Worm (Caenorhabditis elegans) whole organism, midembryonic: ENCODE results near the gene K10G6.9.

Experiments used
- T22C8.4 ChIP-seq: fragments of 200-800 bp; sonication (Bioruptor generic); IDR thresholded peaks from 2 replicates; pipeline ENCODE4 v1.3.6; 2022; ENCODE audit warnings: missing genetic modification characterization, missing compliant biosample characterization
- cog-1 ChIP-seq: sonication (generic microtip); optimal IDR thresholded peaks from 2 replicates; lab custom pipeline; 2016; ENCODE audit warnings: missing genetic modification characterization, missing compliant biosample characterization
- flt-1 ChIP-seq: fragments of 200-800 bp; sonication (Bioruptor generic); IDR thresholded peaks from 2 replicates; pipeline ENCODE4 v1.3.6; 2022; ENCODE audit warnings: missing genetic modification characterization, missing compliant biosample characterization
- klf-2 ChIP-seq: fragments of 200-800 bp; sonication (Bioruptor generic); conservative IDR thresholded peaks from 2 replicates; pipeline ENCODE4 v1.3.6; 2022; ENCODE audit warnings: missing genetic modification reagents, missing genetic modification characterization, missing compliant biosample characterization
- med-1 ChIP-seq: sonication (generic microtip); optimal IDR thresholded peaks from 2 replicates; lab custom pipeline; 2017; ENCODE audit warnings: missing genetic modification characterization, mild to moderate bottlenecking, missing compliant biosample characterization, antibody characterized with exemption, missing genetic modification reagents; ENCODE audit not compliant: insufficient read depth
- ref-1 ChIP-seq: fragments of 200-800 bp; sonication (Bioruptor generic); conservative IDR thresholded peaks from 2 replicates; pipeline ENCODE4 v1.3.6; 2022; ENCODE audit warnings: missing genetic modification reagents, missing genetic modification characterization, missing compliant biosample characterization
- tab-1 ChIP-seq: fragments of 200-800 bp; sonication (Bioruptor generic); IDR thresholded peaks from 2 replicates; pipeline ENCODE4 v1.3.6; 2022; ENCODE audit warnings: missing genetic modification characterization, missing compliant biosample characterization
- ztf-23 ChIP-seq: fragments of 200-800 bp; sonication (Bioruptor generic); IDR thresholded peaks from 2 replicates; pipeline ENCODE4 v1.3.6; 2022; ENCODE audit warnings: missing genetic modification reagents, missing genetic modification characterization, missing compliant biosample characterization
- ztf-29 ChIP-seq: fragments of 200-800 bp; sonication (Bioruptor generic); IDR thresholded peaks from 2 replicates; pipeline ENCODE4 v1.3.6; 2022; ENCODE audit warnings: missing genetic modification reagents, missing genetic modification characterization, missing compliant biosample characterization

Gene K10G6.9

DNA sequence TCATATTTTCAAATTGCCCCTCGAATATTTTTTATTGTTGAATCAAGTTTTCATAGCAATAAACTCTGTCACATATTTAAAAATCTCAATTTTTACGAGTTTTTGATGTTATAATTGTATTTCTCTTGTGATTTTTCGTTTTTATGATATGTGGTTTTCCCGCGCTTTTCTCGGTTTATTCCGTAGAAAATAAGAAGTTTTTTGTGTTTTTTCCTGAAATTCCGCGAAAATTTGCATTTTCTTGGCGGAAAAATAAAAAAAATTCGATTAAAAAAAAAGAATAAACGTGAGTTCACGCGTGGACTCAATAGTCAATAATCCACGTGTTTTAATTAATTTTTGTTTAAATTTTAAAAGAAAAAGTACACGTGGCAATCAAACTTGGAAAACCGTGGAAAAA lies 36.1 kb upstream of the K10G6.9 start:
- TF ChIP-seq T22C8.4 (no peak), cog-1 (no peak), flt-1 (no peak), ztf-29 (GFP tag; lab: Robert Waterston, UW) (no peak), tab-1 (GFP tag; lab: Robert Waterston, UW) (no peak), ref-1 (GFP tag; lab: Robert Waterston, UW) (no peak), med-1 (GFP tag; lab: Kevin White, UChicago) (no peak)

DNA sequence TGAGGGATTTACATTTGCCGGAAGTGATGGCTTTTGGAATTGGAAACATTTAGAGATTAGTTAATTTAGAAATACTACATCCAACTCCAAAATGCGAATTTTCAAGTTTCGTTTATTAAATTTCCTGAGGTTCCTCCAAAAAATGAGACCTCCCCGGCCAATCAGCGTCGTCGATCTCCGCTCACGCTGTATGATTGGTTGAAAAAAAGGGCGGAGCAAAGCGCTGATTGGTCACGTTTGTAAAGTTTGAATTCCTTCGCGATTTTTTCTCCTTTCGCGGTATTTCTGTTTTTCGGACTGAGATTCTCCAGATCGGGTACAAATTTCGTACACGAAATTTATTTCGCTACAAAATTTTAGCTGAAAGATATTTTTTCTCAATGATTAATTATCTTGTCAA lies 24.7 kb upstream of the K10G6.9 start:
- TF ChIP-seq ref-1 (GFP tag; lab: Robert Waterston, UW) = no peak
- no peak for TF ChIP-seq med-1 (GFP tag; lab: Kevin White, UChicago)
- TF ChIP-seq cog-1 = no peak
- no peak for TF ChIP-seq ztf-23 (GFP tag; lab: Robert Waterston, UW)
- no peak for TF ChIP-seq T22C8.4
- TF ChIP-seq ztf-29 (GFP tag; lab: Robert Waterston, UW) = no peak
- no peak for TF ChIP-seq flt-1
- TF ChIP-seq tab-1 (GFP tag; lab: Robert Waterston, UW) = no peak
- no peak for TF ChIP-seq klf-2 (GFP tag; lab: Robert Waterston, UW)

DNA sequence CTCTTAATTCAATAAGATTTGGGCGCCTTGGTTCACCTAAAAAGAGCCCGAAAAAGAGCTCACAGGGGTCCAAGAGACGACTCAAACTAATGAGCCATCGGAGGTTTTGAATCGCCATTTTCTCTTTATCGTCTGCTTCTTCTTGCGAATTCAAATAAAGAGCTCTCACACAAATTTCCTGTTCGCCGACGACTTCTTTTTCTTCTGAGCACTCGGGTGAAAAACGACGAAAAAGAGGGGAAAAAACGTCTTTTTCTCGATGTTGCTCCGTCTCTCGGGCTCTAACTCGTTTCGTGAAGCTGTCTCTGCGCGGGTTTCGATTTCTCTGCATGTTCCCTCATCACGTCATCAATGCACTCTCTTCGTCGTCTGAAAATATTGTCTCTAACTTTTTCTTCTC lies 23.6 kb upstream of the K10G6.9 start:
- TF ChIP-seq ztf-29 (GFP tag; lab: Robert Waterston, UW) (no peak), cog-1 (no peak), T22C8.4 (no peak), med-1 (GFP tag; lab: Kevin White, UChicago) (no peak)

DNA sequence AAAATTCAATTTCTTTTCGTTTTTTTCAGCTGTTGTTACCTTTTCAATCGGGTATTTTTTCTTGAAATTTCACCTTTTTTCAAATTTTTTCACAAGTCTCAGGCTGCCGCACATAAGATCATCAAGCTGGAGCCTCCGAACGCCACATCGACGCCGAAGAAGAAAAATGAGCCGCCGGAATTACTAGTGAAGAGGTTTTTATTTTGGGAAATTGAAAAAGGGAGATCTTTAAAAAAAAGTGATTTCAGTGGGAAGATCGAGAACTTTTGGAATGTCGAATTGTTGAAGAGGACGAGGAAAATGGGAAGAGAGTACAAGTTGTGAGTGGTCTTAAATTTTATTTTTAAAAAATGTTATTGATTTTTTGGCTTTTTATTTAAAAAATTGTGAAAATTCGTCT lies 22.0 kb upstream of the K10G6.9 start, which contains the start of gene sea-2:
TSS of gene sea-2 (plus strand) at position 301 of the 400 bp plus-strand sequence.
- TF ChIP-seq med-1 (GFP tag; lab: Kevin White, UChicago) (no peak), tab-1 (GFP tag; lab: Robert Waterston, UW) (no peak), klf-2 (GFP tag; lab: Robert Waterston, UW) (no peak), flt-1 (no peak), ref-1 (GFP tag; lab: Robert Waterston, UW) (no peak), T22C8.4 (no peak), cog-1 (no peak), ztf-29 (GFP tag; lab: Robert Waterston, UW) (no peak), ztf-23 (GFP tag; lab: Robert Waterston, UW) (no peak)

DNA sequence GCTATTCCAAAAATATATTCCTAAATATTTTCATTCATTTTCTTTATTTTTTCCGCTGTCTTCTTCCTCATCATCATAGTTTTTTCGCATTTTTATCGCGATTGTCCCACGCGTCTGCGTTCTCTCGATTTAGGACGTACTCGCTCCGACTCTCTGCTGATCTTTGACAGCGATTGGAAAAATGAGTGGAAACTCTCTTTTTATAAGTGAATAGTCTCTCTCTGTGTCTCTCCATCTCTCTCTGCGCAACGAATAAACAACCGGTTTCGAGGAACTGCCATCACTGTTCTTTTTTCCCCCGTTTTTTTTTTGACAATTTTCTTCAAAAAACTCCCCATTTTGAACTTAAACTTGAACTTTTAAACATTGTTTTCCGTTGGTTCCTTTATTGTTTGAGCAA lies 20.7 kb upstream of the K10G6.9 start:
- TF ChIP-seq ztf-23 (GFP tag; lab: Robert Waterston, UW) = no peak
- no peak for TF ChIP-seq flt-1
- no peak for TF ChIP-seq med-1 (GFP tag; lab: Kevin White, UChicago)
- no peak for TF ChIP-seq ztf-29 (GFP tag; lab: Robert Waterston, UW)
- no peak for TF ChIP-seq tab-1 (GFP tag; lab: Robert Waterston, UW)
- no peak for TF ChIP-seq cog-1
- no peak for TF ChIP-seq ref-1 (GFP tag; lab: Robert Waterston, UW)
- TF ChIP-seq T22C8.4 = no peak
- TF ChIP-seq klf-2 (GFP tag; lab: Robert Waterston, UW) = no peak

- TF ChIP-seq cog-1 = no peak
- no peak for TF ChIP-seq klf-2 (GFP tag; lab: Robert Waterston, UW)
- no peak for TF ChIP-seq med-1 (GFP tag; lab: Kevin White, UChicago)
- no peak for TF ChIP-seq ref-1 (GFP tag; lab: Robert Waterston, UW)
- no peak for TF ChIP-seq tab-1 (GFP tag; lab: Robert Waterston, UW)
- TF ChIP-seq ztf-29 (GFP tag; lab: Robert Waterston, UW) = no peak
- no peak for TF ChIP-seq T22C8.4
- no peak for TF ChIP-seq flt-1
- no peak for TF ChIP-seq ztf-23 (GFP tag; lab: Robert Waterston, UW)
These were observed 19.7 kb upstream of the K10G6.9 start for ce11 chrII:3952368-3952767.

ce11 chrII:3952967-3953366 lies 19.1 kb upstream of the K10G6.9 start:
- no peak for TF ChIP-seq klf-2 (GFP tag; lab: Robert Waterston, UW)

- TF ChIP-seq T22C8.4 (no peak), klf-2 (GFP tag; lab: Robert Waterston, UW) (no peak), ztf-29 (GFP tag; lab: Robert Waterston, UW) (no peak), cog-1 (no peak), flt-1 (no peak), ref-1 (GFP tag; lab: Robert Waterston, UW) (no peak), tab-1 (GFP tag; lab: Robert Waterston, UW) (no peak), med-1 (GFP tag; lab: Kevin White, UChicago) (no peak), ztf-23 (GFP tag; lab: Robert Waterston, UW) (no peak)
These were observed 18.0 kb upstream of the K10G6.9 start for ce11 chrII:3954018-3954417.

DNA sequence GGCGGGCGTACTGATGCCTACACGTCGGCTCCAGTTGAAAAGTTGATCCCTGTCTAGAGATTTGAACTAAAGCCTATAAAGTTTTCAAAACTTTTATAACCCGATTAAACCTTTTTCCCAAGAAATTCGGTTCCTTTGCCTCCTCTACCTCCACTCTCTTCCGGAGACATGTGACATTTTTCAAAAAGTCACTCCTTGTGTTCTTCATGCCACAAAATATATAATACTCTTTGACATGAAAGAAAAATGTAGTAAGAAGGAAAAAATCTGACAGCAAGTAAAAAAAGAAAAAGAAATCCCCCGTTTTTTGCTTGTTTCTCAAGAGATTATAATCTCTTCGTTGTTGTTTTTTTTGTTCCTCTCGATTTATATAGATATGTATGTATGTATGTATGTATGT lies 17.2 kb upstream of the K10G6.9 start:
- TF ChIP-seq ztf-29 (GFP tag; lab: Robert Waterston, UW) (no peak), ztf-23 (GFP tag; lab: Robert Waterston, UW) (no peak), ref-1 (GFP tag; lab: Robert Waterston, UW) (no peak), T22C8.4 (no peak), klf-2 (GFP tag; lab: Robert Waterston, UW) (no peak), med-1 (GFP tag; lab: Kevin White, UChicago) (no peak), cog-1 (no peak), flt-1 (no peak), tab-1 (GFP tag; lab: Robert Waterston, UW) (no peak)

- peak; percentile 53; the same call in 1 of the 2 replicates for TF ChIP-seq T22C8.4
- TF ChIP-seq med-1 (GFP tag; lab: Kevin White, UChicago) = no peak
These were observed 16.1 kb upstream of the K10G6.9 start for ce11 chrII:3955938-3956337.

DNA sequence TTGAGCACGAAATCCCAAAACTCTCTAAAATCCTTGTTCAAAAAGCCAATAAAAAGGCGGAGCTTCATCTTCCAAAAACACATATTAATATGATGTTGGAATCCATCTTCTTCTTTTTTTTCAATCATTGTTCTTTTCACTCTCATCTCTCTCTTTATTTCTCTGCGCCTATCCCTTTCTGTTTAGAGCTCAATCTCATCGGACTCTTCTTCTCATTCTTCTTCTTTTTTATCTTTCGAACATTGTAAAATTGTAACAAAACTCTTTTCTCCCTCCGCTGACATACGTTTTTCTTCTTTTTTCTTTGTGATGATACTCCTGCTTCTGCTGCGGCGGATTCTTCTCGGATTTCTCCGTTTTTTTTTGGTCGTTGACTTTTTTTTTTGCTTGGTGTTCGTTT lies 15.3 kb upstream of the K10G6.9 start:
- TF ChIP-seq T22C8.4 (no peak), med-1 (GFP tag; lab: Kevin White, UChicago) (no peak), ztf-23 (GFP tag; lab: Robert Waterston, UW) (no peak), ref-1 (GFP tag; lab: Robert Waterston, UW) (no peak), tab-1 (GFP tag; lab: Robert Waterston, UW) (no peak), ztf-29 (GFP tag; lab: Robert Waterston, UW) (no peak), cog-1 (no peak), klf-2 (GFP tag; lab: Robert Waterston, UW) (no peak), flt-1 (no peak)
